Worm (Caenorhabditis elegans) whole organism, young adult: Measurements from ENCODE around the gene col-148.

ENCODE experiments used
- B0019.2 ChIP-seq: fragments of 200-800 bp; sonication (Bioruptor generic); conservative IDR thresholded peaks from 2 replicates; pipeline ENCODE4 v1.3.6; 2022; ENCODE audit warnings: missing genetic modification reagents, missing genetic modification characterization, missing compliant biosample characterization
- C17E4.6 ChIP-seq: fragments of 200-800 bp; sonication (Bioruptor generic); IDR thresholded peaks from 2 replicates; pipeline ENCODE4 v1.3.6; 2022; ENCODE audit warnings: missing genetic modification reagents, missing genetic modification characterization, missing compliant biosample characterization
- F33H1.4 ChIP-seq: fragments of 200-800 bp; sonication (Bioruptor generic); IDR thresholded peaks from 2 replicates; pipeline ENCODE4 v1.3.6; 2022; ENCODE audit warnings: missing genetic modification reagents, missing genetic modification characterization, missing compliant biosample characterization
- F37B4.10 ChIP-seq: fragments of 200-800 bp; sonication (Bioruptor generic); IDR thresholded peaks from 2 replicates; pipeline ENCODE4 v1.3.6; 2022; ENCODE audit warnings: missing genetic modification characterization, missing compliant biosample characterization
- F52B5.7 ChIP-seq: sonication (generic microtip); optimal IDR thresholded peaks from 2 replicates; lab custom pipeline; 2016; ENCODE audit warnings: mild to moderate bottlenecking, missing genetic modification characterization, missing compliant biosample characterization
- F57A8.1 ChIP-seq: fragments of 200-800 bp; sonication (Bioruptor generic); optimal IDR thresholded peaks from 2 replicates; lab custom pipeline; 2018; ENCODE audit warnings: mild to moderate bottlenecking, missing genetic modification characterization, moderate library complexity, missing compliant biosample characterization
- atf-7 ChIP-seq: sonication (generic microtip); optimal IDR thresholded peaks from 2 replicates; lab custom pipeline; 2017; ENCODE audit warnings: mild to moderate bottlenecking, missing genetic modification characterization, missing compliant biosample characterization
- attf-6 ChIP-seq: fragments of 200-800 bp; sonication (Bioruptor generic); IDR thresholded peaks from 2 replicates; pipeline ENCODE4 v1.3.6; 2022; ENCODE audit warnings: missing genetic modification reagents, missing genetic modification characterization, missing compliant biosample characterization
- bed-2 ChIP-seq: fragments of 200-800 bp; sonication (Bioruptor generic); IDR thresholded peaks from 2 replicates; pipeline ENCODE4 v1.3.6; 2022; ENCODE audit warnings: missing genetic modification reagents, missing genetic modification characterization, missing compliant biosample characterization
- cebp-2 ChIP-seq: fragments of 200-800 bp; sonication (Bioruptor generic); IDR thresholded peaks from 2 replicates; pipeline ENCODE4 v1.3.6; 2022; ENCODE audit warnings: missing genetic modification characterization, missing compliant biosample characterization
- ceh-100 ChIP-seq: fragments of 200-800 bp; sonication (Bioruptor generic); IDR thresholded peaks from 2 replicates; pipeline ENCODE4 v1.3.6; 2022; ENCODE audit warnings: missing genetic modification reagents, missing genetic modification characterization, missing compliant biosample characterization
- egl-18 ChIP-seq: fragments of 200-800 bp; sonication (Bioruptor generic); IDR thresholded peaks from 2 replicates; pipeline ENCODE4 v1.3.6; 2022; ENCODE audit warnings: missing genetic modification reagents, missing genetic modification characterization, missing compliant biosample characterization
- him-1 ChIP-seq: sonication (generic microtip); optimal IDR thresholded peaks from 2 replicates; lab custom pipeline; 2016; ENCODE audit warnings: missing genotype, missing genetic modification reagents, missing genetic modification characterization, missing compliant biosample characterization
- hsf-1 ChIP-seq: fragments of 200-800 bp; sonication (Bioruptor generic); IDR thresholded peaks from 2 replicates; pipeline ENCODE4 v1.3.6; 2022; ENCODE audit warnings: missing genetic modification reagents, missing genetic modification characterization, missing compliant biosample characterization
- let-607 ChIP-seq, 2 experiments: fragments of 200-800 bp in 1 of 2; sonication (Bioruptor generic) in 1 of 2; sonication (generic microtip) in 1 of 2; optimal IDR thresholded peaks; 2 replicates each; lab custom pipeline; 2016 to 2018; ENCODE audit warnings: mild to moderate bottlenecking in 2 of 2, missing compliant biosample characterization in 2 of 2, missing genetic modification characterization in 2 of 2, moderate library complexity in 2 of 2, missing genotype in 1 of 2
- lin-40 ChIP-seq: sonication (generic microtip); optimal IDR thresholded peaks from 2 replicates; lab custom pipeline; 2016; ENCODE audit warnings: missing genetic modification characterization, mild to moderate bottlenecking, missing compliant biosample characterization, missing genotype, missing genetic modification reagents
- lin-54 ChIP-seq: fragments of 200-800 bp; sonication (Bioruptor generic); optimal IDR thresholded peaks from 2 replicates; lab custom pipeline; 2018; ENCODE audit warnings: mild to moderate bottlenecking, missing genetic modification characterization, missing compliant biosample characterization
- lsl-1 ChIP-seq: fragments of 200-800 bp; sonication (Bioruptor generic); optimal IDR thresholded peaks from 2 replicates; lab custom pipeline; 2018; ENCODE audit warnings: mild to moderate bottlenecking, missing genetic modification characterization, moderate library complexity, missing compliant biosample characterization
- madf-6 ChIP-seq: fragments of 200-800 bp; sonication (Bioruptor generic); IDR thresholded peaks from 2 replicates; pipeline ENCODE4 v1.3.6; 2022; ENCODE audit warnings: missing genetic modification reagents, missing genetic modification characterization, missing compliant biosample characterization
- mcd-1 ChIP-seq: fragments of 200-800 bp; sonication (Bioruptor generic); IDR thresholded peaks from 2 replicates; pipeline ENCODE4 v1.3.6; 2022; ENCODE audit warnings: missing genetic modification reagents, missing genetic modification characterization, missing compliant biosample characterization
- mes-4 ChIP-seq: sonication (generic microtip); optimal IDR thresholded peaks from 2 replicates; lab custom pipeline; 2016; ENCODE audit warnings: missing genotype, missing genetic modification characterization, missing compliant biosample characterization
- mxl-1 ChIP-seq: sonication (generic microtip); optimal IDR thresholded peaks from 2 replicates; lab custom pipeline; 2016; ENCODE audit warnings: missing genetic modification characterization, missing compliant biosample characterization
- nfya-2 ChIP-seq: fragments of 200-800 bp; sonication (Bioruptor generic); IDR thresholded peaks from 2 replicates; pipeline ENCODE4 v1.3.6; 2022; ENCODE audit warnings: missing genetic modification reagents, missing genetic modification characterization, missing compliant biosample characterization
- nhr-120 ChIP-seq: fragments of 200-800 bp; sonication (Bioruptor generic); IDR thresholded peaks from 2 replicates; pipeline ENCODE4 v1.3.6; 2022; ENCODE audit warnings: missing genetic modification characterization, missing compliant biosample characterization
- nhr-27 ChIP-seq: fragments of 200-800 bp; sonication (Bioruptor generic); optimal IDR thresholded peaks from 2 replicates; lab custom pipeline; 2018; ENCODE audit warnings: mild to moderate bottlenecking, missing genetic modification characterization, moderate library complexity, missing compliant biosample characterization
- nhr-80 ChIP-seq: sonication (generic microtip); optimal IDR thresholded peaks from 2 replicates; lab custom pipeline; 2016; ENCODE audit warnings: missing genetic modification characterization, missing compliant biosample characterization
- nhr-90 ChIP-seq: sonication (generic microtip); optimal IDR thresholded peaks from 2 replicates; lab custom pipeline; 2016; ENCODE audit warnings: missing genotype, mild to moderate bottlenecking, missing genetic modification characterization, missing compliant biosample characterization
- pbrm-1 ChIP-seq: fragments of 200-800 bp; sonication (Bioruptor generic); IDR thresholded peaks from 2 replicates; pipeline ENCODE4 v1.3.6; 2022; ENCODE audit warnings: missing genetic modification reagents, missing genetic modification characterization, missing compliant biosample characterization
- repo-1 ChIP-seq: sonication (generic microtip); optimal IDR thresholded peaks from 2 replicates; lab custom pipeline; 2017; ENCODE audit warnings: mild to moderate bottlenecking, missing genetic modification characterization, missing compliant biosample characterization
- tbp1 ChIP-seq: fragments of 200-800 bp; sonication (Bioruptor generic); optimal IDR thresholded peaks from 2 replicates; lab custom pipeline; 2018; ENCODE audit warnings: mild to moderate bottlenecking, missing genetic modification characterization, missing compliant biosample characterization
- unc-62 ChIP-seq: fragments of 150-350 bp; optimal IDR thresholded peaks from 2 replicates; lab custom pipeline; 2014; ENCODE audit warnings: missing biosample characterization, missing genetic modification reagents, missing genetic modification characterization
- zfh-2 ChIP-seq: fragments of 200-800 bp; sonication (Bioruptor generic); conservative IDR thresholded peaks from 2 replicates; pipeline ENCODE4 v1.3.6; 2022; ENCODE audit warnings: missing genetic modification reagents, missing genetic modification characterization, missing compliant biosample characterization
- zim-3 ChIP-seq: sonication (generic microtip); optimal IDR thresholded peaks from 2 replicates; lab custom pipeline; 2017; ENCODE audit warnings: mild to moderate bottlenecking, missing genetic modification characterization, moderate library complexity, missing compliant biosample characterization
- ztf-3 ChIP-seq: fragments of 200-800 bp; sonication (Bioruptor generic); optimal IDR thresholded peaks from 2 replicates; lab custom pipeline; 2018; ENCODE audit warnings: mild to moderate bottlenecking, missing genetic modification characterization, missing compliant biosample characterization

The col-148 gene

ce11 chrV:10224619-10225018 lies 16.9 kb upstream of the col-148 start:
- no peak for TF ChIP-seq bed-2
- TF ChIP-seq nhr-80 (tag; lab: Kevin White, UChicago) = peak; percentile 62

DNA sequence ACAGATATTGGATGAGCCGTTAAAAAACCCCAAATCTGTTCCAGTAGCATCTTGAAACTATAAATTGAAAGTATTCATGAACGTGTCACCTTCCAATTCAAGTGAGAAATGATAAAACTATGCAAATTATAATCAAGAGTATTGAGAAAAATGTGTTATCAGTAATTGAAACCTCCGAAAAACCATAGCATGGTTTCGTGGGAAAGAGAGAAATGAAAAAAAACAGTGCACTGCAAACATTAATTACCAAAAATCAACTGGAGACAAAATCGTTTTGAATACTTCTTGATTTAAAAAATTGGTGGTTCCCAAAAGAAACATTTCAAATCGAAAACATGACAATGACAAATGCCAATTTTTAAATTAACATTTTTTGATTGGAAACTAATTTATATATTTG lies 15.9 kb upstream of the col-148 start, which contains the start of gene daf-36:
Gene daf-36 (minus strand): TSS at position 101 of the 400 bp plus-strand sequence.
- TF ChIP-seq nhr-80 (tag; lab: Kevin White, UChicago) (peak; percentile 45), atf-7 (tag; lab: Kevin White, UChicago) (no peak)

- TF ChIP-seq egl-18 (GFP tag; lab: Robert Waterston, UW) (no peak), C17E4.6 (GFP tag; lab: Robert Waterston, UW) (no peak), repo-1 (tag; lab: Kevin White, UChicago) (no peak), pbrm-1 (GFP tag; lab: Robert Waterston, UW) (no peak), F57A8.1 (GFP tag; lab: Kevin White, UChicago) (no peak), F33H1.4 (GFP tag; lab: Robert Waterston, UW) (no peak), nhr-80 (tag; lab: Kevin White, UChicago) (no peak)
- TF ChIP-seq, all 124 proteins: peak for 0
Observed at ce11 chrV:10227333-10227732, 14.2 kb upstream of the col-148 start, which contains the start of gene ttr-19. ttr-19 (minus strand) TSS chrV:10227433.

DNA sequence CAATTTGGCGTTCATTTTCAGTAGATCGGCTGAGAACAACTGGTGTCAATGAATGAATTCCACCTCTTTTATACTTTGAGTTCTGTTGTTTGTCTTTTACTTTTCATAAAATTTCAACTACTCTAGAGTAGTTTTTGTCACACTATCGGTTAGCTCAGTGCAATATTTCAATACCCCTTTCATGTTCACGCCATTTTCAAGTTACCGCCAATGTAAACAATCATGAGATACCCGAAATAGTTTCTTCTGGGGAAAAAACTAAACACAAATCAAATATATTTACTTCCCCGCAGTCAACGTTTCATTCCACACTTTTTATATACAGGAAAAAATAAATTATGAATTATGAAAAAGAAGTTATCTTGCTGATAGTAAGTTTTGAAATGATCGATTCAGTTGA lies 13.2 kb upstream of the col-148 start, which contains the start of gene fipr-4:
Gene fipr-4 (minus strand): TSS at position 101 of the 400 bp plus-strand sequence.
- TF ChIP-seq cebp-2 (GFP tag; lab: Robert Waterston, UW) = no peak
- TF ChIP-seq let-607 (tag; optimal IDR thresholded peaks at IDR 0.05; lab: Kevin White, UChicago) = no peak
- TF ChIP-seq zfh-2 (GFP tag; lab: Robert Waterston, UW) = no peak
- TF ChIP-seq him-1 (tag; lab: Kevin White, UChicago) = no peak
- TF ChIP-seq egl-18 (GFP tag; lab: Robert Waterston, UW) = no peak
- no peak for TF ChIP-seq zim-3 (tag; lab: Kevin White, UChicago)
- TF ChIP-seq nhr-120 (GFP tag; lab: Robert Waterston, UW) = no peak
- no peak for TF ChIP-seq tbp1 (GFP tag; lab: Kevin White, UChicago)
- no peak for TF ChIP-seq F57A8.1 (GFP tag; lab: Kevin White, UChicago)
- TF ChIP-seq lin-54 (GFP tag; lab: Kevin White, UChicago) = no peak
- TF ChIP-seq nfya-2 (GFP tag; lab: Robert Waterston, UW) = no peak
- no peak for TF ChIP-seq ztf-3
- no peak for TF ChIP-seq F52B5.7
- TF ChIP-seq mxl-1 (tag; lab: Kevin White, UChicago) = no peak
- no peak for TF ChIP-seq hsf-1 (GFP tag; lab: Robert Waterston, UW)
- no peak for TF ChIP-seq B0019.2 (GFP tag; lab: Robert Waterston, UW)

- no peak for TF ChIP-seq lin-40
- no peak for TF ChIP-seq nhr-27 (tag; lab: Kevin White, UChicago)
- TF ChIP-seq lsl-1 (GFP tag; lab: Kevin White, UChicago) = no peak
- TF ChIP-seq nhr-90 (tag; lab: Kevin White, UChicago) = no peak
- no peak for TF ChIP-seq attf-6 (GFP tag; lab: Robert Waterston, UW)
- TF ChIP-seq ztf-3 = no peak
- TF ChIP-seq ceh-100 = no peak
- no peak for TF ChIP-seq mcd-1 (GFP tag; lab: Robert Waterston, UW)
- TF ChIP-seq repo-1 (tag; lab: Kevin White, UChicago) = no peak
- TF ChIP-seq F37B4.10 = no peak
- TF ChIP-seq madf-6 (GFP tag; lab: Robert Waterston, UW) = no peak
- TF ChIP-seq mes-4 = no peak
- TF ChIP-seq unc-62 (GFP tag; lab: Kevin White, UChicago) = no peak
Observed at ce11 chrV:10229222-10229879, 12.2 kb upstream of the col-148 start, which contains the start of the genes pyt-1 and fipr-7. pyt-1 (minus strand) TSS chrV:10229322. fipr-7 (plus strand) TSS chrV:10229829.
